Worm (Caenorhabditis elegans) whole organism, mixed stage, embryonic: ENCODE measurements around the gene C31C9.7.

Source experiments
- M03D4.4 ChIP-seq: sonication (generic microtip); optimal IDR thresholded peaks from 2 replicates; lab custom pipeline; 2017; ENCODE audit warnings: mild to moderate bottlenecking, missing genetic modification characterization, missing compliant biosample characterization
- lin-13 ChIP-seq: fragments of 150-350 bp; optimal IDR thresholded peaks from 2 replicates; lab custom pipeline; 2014; ENCODE audit warnings: missing biosample characterization, missing genetic modification characterization
- mep-1 ChIP-seq: fragments of 150-350 bp; optimal IDR thresholded peaks from 2 replicates; lab custom pipeline; 2017; ENCODE audit warnings: missing biosample characterization, missing genetic modification reagents, missing genetic modification characterization, inconsistent platforms
- nhr-12 ChIP-seq: fragments of 150-350 bp; optimal IDR thresholded peaks from 2 replicates; lab custom pipeline; 2014; ENCODE audit warnings: missing biosample characterization, missing genetic modification characterization
- nhr-237 ChIP-seq: fragments of 150-350 bp; optimal IDR thresholded peaks from 2 replicates; lab custom pipeline; 2014; ENCODE audit warnings: missing biosample characterization, missing genetic modification characterization
- nhr-28 ChIP-seq: fragments of 150-350 bp; optimal IDR thresholded peaks from 2 replicates; lab custom pipeline; 2014; ENCODE audit warnings: missing biosample characterization, missing genetic modification characterization
- nhr-76 ChIP-seq: sonication (generic microtip); optimal IDR thresholded peaks from 2 replicates; lab custom pipeline; 2017; ENCODE audit warnings: missing biosample characterization, missing genetic modification characterization
- pha-4 ChIP-seq: fragments of 150-350 bp; optimal IDR thresholded peaks from 2 replicates; lab custom pipeline; 2018; ENCODE audit warnings: missing biosample characterization, missing genetic modification reagents, missing genetic modification characterization
- snpc-4 ChIP-seq: fragments of 150-350 bp; optimal IDR thresholded peaks from 2 replicates; lab custom pipeline; 2014; ENCODE audit warnings: missing biosample characterization, missing genetic modification characterization
- unc-39 ChIP-seq: fragments of 150-350 bp; optimal IDR thresholded peaks from 2 replicates; lab custom pipeline; 2014; ENCODE audit warnings: missing biosample characterization, missing genetic modification characterization
- unc-62 ChIP-seq: fragments of 150-350 bp; optimal IDR thresholded peaks from 2 replicates; lab custom pipeline; 2014; ENCODE audit warnings: missing biosample characterization, missing genetic modification reagents, missing genetic modification characterization
- ztf-11 ChIP-seq: fragments of 150-350 bp; optimal IDR thresholded peaks from 2 replicates; lab custom pipeline; 2014; ENCODE audit warnings: missing biosample characterization, missing genetic modification characterization

DNA sequence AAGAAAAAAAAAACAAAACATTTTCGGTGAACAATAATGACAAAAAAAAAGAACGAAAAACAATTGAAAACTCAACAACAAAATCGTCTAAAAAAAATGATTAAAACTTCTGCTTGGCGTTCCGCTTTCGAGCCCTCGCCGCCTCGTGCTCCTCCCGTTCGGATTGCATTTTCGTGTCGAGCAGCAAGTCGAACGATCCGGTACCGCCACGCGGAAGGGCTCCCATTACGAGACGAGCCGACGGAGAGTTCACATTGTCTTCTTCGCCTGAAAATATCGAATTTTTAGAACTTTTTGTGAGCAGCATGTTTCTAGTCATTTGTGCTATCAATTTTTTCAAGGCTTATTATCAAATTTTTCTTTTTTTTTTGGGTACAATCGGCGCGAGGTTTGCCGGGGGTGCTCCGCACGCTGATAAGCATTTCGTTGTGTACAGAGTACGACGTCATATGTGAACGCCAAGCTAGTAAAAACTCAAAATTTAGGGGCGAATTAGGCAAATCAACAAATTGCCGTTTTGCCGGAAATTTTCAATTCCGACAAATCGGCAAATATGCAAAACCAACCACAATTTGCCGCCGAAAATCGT is 1.9 kb downstream of the C31C9.7 start:
- TF ChIP-seq unc-39 (tag; lab: Kevin White, UChicago) (no peak), M03D4.4 (no peak), nhr-12 (tag; lab: Kevin White, UChicago) (no peak), pha-4 (tag; lab: Kevin White, UChicago) (no peak), mep-1 (no peak), snpc-4 (tag; lab: Kevin White, UChicago) (no peak), lin-13 (tag; lab: Kevin White, UChicago) (no peak), unc-62 (no peak), nhr-28 (tag; lab: Kevin White, UChicago) (no peak), nhr-76 (tag; lab: Kevin White, UChicago) (no peak), nhr-237 (tag; lab: Kevin White, UChicago) (no peak), ztf-11 (tag; lab: Kevin White, UChicago) (no peak)
